Worm (Caenorhabditis elegans) whole organism, L3 larva: ENCODE results near the gene F46H5.11.

Experiments used
- fos-1 ChIP-seq: fragments of 150-350 bp; optimal IDR thresholded peaks from 2 replicates; lab custom pipeline; 2014; ENCODE audit warnings: missing biosample characterization, missing genetic modification characterization
- hmg-11 ChIP-seq: sonication (generic microtip); optimal IDR thresholded peaks from 2 replicates; lab custom pipeline; 2016; ENCODE audit warnings: missing genetic modification characterization, missing compliant biosample characterization
- mdl-1 ChIP-seq: fragments of 150-350 bp; optimal IDR thresholded peaks from 2 replicates; lab custom pipeline; 2014; ENCODE audit warnings: missing biosample characterization, missing genetic modification characterization
- nhr-11 ChIP-seq: fragments of 150-350 bp; optimal IDR thresholded peaks from 2 replicates; lab custom pipeline; 2014; ENCODE audit warnings: missing biosample characterization, missing genetic modification characterization
- nhr-12 ChIP-seq: fragments of 150-350 bp; optimal IDR thresholded peaks from 2 replicates; lab custom pipeline; 2014; ENCODE audit warnings: missing biosample characterization, missing genetic modification characterization
- nhr-23 ChIP-seq: fragments of 150-350 bp; optimal IDR thresholded peaks from 2 replicates; lab custom pipeline; 2014; ENCODE audit warnings: missing biosample characterization, missing genetic modification reagents, missing genetic modification characterization
- nhr-77 ChIP-seq: fragments of 150-350 bp; optimal IDR thresholded peaks from 2 replicates; lab custom pipeline; 2014; ENCODE audit warnings: missing biosample characterization, missing genetic modification characterization
- pha-4 ChIP-seq: fragments of 150-350 bp; optimal IDR thresholded peaks from 2 replicates; lab custom pipeline; 2014; ENCODE audit warnings: missing biosample characterization, missing genetic modification reagents, missing genetic modification characterization
- snpc-4 ChIP-seq: fragments of 150-350 bp; optimal IDR thresholded peaks from 2 replicates; lab custom pipeline; 2014; ENCODE audit warnings: missing biosample characterization, missing genetic modification characterization
- tbx-2 ChIP-seq: sonication (generic microtip); optimal IDR thresholded peaks from 2 replicates; lab custom pipeline; 2016; ENCODE audit warnings: mild to moderate bottlenecking, missing genetic modification characterization, missing compliant biosample characterization
- unc-39 ChIP-seq: sonication (generic microtip); optimal IDR thresholded peaks from 4 replicates; lab custom pipeline; 2017; ENCODE audit warnings: missing biosample characterization, missing genetic modification characterization
- zag-1 ChIP-seq: fragments of 150-350 bp; optimal IDR thresholded peaks from 2 replicates; lab custom pipeline; 2014; ENCODE audit warnings: missing biosample characterization, missing genetic modification characterization
- ztf-4 ChIP-seq: fragments of 150-350 bp; optimal IDR thresholded peaks from 2 replicates; lab custom pipeline; 2014; ENCODE audit warnings: missing biosample characterization, missing genetic modification characterization

DNA sequence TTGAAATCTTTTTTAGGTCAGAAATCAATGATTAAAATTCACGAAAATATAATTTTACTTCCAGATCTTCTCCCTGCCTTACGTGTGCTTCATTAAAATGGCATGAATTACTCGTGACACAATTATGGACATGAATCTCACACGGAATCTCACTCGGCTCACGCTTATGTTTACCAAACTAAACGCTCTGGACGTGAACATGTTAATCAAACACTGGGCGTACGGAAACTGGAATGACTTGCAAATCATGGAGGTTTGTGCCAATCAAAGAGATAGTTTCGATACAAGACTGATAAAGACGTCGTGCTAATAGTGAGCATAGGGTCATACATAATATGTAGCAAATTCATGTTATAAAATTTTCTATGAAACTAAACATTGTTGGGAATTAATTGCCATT, 42.7 kb upstream of the F46H5.11 start:
- TF ChIP-seq pha-4 (tag; lab: Kevin White, UChicago) (no peak), unc-39 (tag; lab: Kevin White, UChicago) (no peak), nhr-23 (tag; lab: Kevin White, UChicago) (no peak), ztf-4 (tag; lab: Kevin White, UChicago) (no peak), nhr-11 (no peak), mdl-1 (no peak), nhr-12 (tag; lab: Kevin White, UChicago) (no peak), hmg-11 (tag; lab: Kevin White, UChicago) (no peak), snpc-4 (tag; lab: Kevin White, UChicago) (no peak), zag-1 (no peak), tbx-2 (tag; lab: Kevin White, UChicago) (no peak), fos-1 (no peak), nhr-77 (no peak)
